Fruit fly (Drosophila melanogaster) S2 (cell line): ENCODE data around the gene CG32523.

Source experiments
- CG8478 ChIP-seq: fragments of >200 bp; optimal IDR thresholded peaks from 2 replicates; lab custom pipeline; 2018
- CTCF ChIP-seq, 2 experiments: fragments of >200 bp; optimal IDR thresholded peaks; 2 replicates each; lab custom pipeline; 2018

DNA sequence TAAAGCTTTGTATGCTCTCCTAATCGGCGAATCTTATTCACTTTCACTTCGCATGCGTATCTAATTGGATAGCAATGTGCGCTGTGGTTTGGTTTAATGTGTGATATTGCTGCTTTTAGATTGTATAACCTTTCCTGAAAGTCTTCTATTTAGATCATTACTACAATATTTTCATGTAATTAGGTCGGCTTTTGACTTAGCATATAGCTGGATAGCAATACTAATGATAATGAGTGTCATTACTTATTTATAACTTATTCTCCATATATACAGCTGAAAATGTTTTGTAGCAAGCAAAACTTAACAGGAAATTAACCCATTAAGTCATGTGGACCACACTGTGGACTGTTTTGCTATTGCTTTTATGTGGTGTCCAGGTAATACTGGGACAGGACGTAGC lies at the start of gene CG32523:
- TF ChIP-seq CTCF (optimal IDR thresholded peaks at IDR 0.05; lab: Kevin White, UChicago) (no peak), CG8478 (no peak)
